Worm (Caenorhabditis elegans): ENCODE data around the gene srw-22.

ce11 chrV:15276915-15277314 lies 8.5 kb downstream of the srw-22 start, which contains the start of gene srw-17:
- TF ChIP-seq sox-4 (tag; optimal IDR thresholded peaks at IDR 0.05) (no peak), lin-11 (tag; optimal IDR thresholded peaks at IDR 0.05) (no peak), F13H6.1 (tag; optimal IDR thresholded peaks at IDR 0.05) (no peak), che-1 (tag; optimal IDR thresholded peaks at IDR 0.05) (no peak)

Measured in whole organism, late embryonic.